Fruit fly (Drosophila melanogaster) S2 (cell line): ENCODE data around the gene CG34244.

Experiments used
- CG8478 ChIP-seq: fragments of >200 bp; optimal IDR thresholded peaks from 2 replicates; lab custom pipeline; 2018
- CTCF ChIP-seq, 2 experiments: fragments of >200 bp; optimal IDR thresholded peaks; 2 replicates each; lab custom pipeline; 2018

dm6 chr3L:14223450-14223849, 12.3 kb downstream of the CG34244 start:
- TF ChIP-seq CTCF (optimal IDR thresholded peaks at IDR 0.05; lab: Kevin White, UChicago) (no peak), CG8478 (lab: Kevin White, UChicago) (no peak)
